Fruit fly (Drosophila melanogaster) whole organism: ENCODE measurements around the gene CG34001.

Experiments used
- CG8478 ChIP-seq: fragments of >200 bp; optimal IDR thresholded peaks from 2 replicates; lab custom pipeline; 2018; ENCODE audit warnings: inconsistent platforms
- EcR ChIP-seq, 2 experiments: fragments of >200 bp; optimal IDR thresholded peaks; 2 replicates each; lab custom pipeline; 2017; ENCODE audit warnings: missing biosample characterization in 2 of 2, missing genetic modification characterization in 2 of 2, missing genetic modification reagents in 2 of 2
- psq ChIP-seq: fragments of >200 bp; optimal IDR thresholded peaks from 2 replicates; lab custom pipeline; 2017

DNA sequence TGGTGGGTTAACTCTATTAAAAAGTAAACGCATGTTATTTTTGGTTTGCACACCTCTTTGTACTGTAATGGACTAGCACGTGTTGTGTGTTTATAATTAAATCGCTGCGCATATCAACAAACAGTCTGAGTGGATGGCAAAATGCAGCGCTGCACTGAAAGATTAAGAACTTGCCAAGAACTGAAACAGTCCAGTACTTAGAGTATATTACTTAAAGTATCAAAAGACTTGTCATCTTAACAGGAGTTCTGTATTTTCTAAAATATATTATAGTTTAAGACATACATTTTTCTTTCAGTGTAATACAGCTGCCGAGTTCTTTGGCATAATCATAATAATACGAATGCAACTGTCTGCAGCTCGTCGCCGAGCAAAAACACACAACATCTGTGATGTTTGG lies 17.6 kb downstream of the CG34001 start:
- TF ChIP-seq psq (lab: Kevin White, UChicago) (no peak), CG8478 (lab: Kevin White, UChicago) (no peak), EcR (GFP tag; optimal IDR thresholded peaks at IDR 0.05; lab: Kevin White, UChicago) (no peak)
